Worm (Caenorhabditis elegans): ENCODE results near the gene R02F2.1.
A peak's percentile ranks its signal among the peaks of the same experiment; 100 is the strongest.

R02F2.1 gene

ce11 chrIII:5502915-5503575 is 1.4 kb downstream of the R02F2.1 start:
- TF ChIP-seq dmd-4 (tag; optimal IDR thresholded peaks at IDR 0.05; ENCODE audit: borderline replicate concordance) = peak; percentile 12
- peak; percentile 37 for TF ChIP-seq tbx-2 (tag; optimal IDR thresholded peaks at IDR 0.05)
- TF ChIP-seq ceh-2 (tag; optimal IDR thresholded peaks at IDR 0.05) = peak; percentile 10
- TF ChIP-seq unc-55 (GFP tag; optimal IDR thresholded peaks at IDR 0.05) = peak; percentile 59
- TF ChIP-seq npax-4 (tag; optimal IDR thresholded peaks at IDR 0.05) = no peak
- no peak for TF ChIP-seq elt-4 (tag; optimal IDR thresholded peaks at IDR 0.05)
- peak; percentile 57 for TF ChIP-seq ceh-34 (tag; optimal IDR thresholded peaks at IDR 0.05)
- TF ChIP-seq hlh-6 (tag; optimal IDR thresholded peaks at IDR 0.05) = no peak
- TF ChIP-seq madf-2 (tag; optimal IDR thresholded peaks at IDR 0.05) = peak; percentile 6
- no peak for TF ChIP-seq pros-1 (tag; optimal IDR thresholded peaks at IDR 0.05)
- TF ChIP-seq ama-1 (optimal IDR thresholded peaks at IDR 0.05) = no peak
- peak; percentile 23 for TF ChIP-seq hlh-30 (tag; optimal IDR thresholded peaks at IDR 0.05; ENCODE audit: insufficient read depth)
- no peak for TF ChIP-seq eyg-1 (tag; optimal IDR thresholded peaks at IDR 0.05)
- no peak for TF ChIP-seq pqm-1 (tag; optimal IDR thresholded peaks at IDR 0.05)
- peak; percentile 4 for TF ChIP-seq ztf-16 (tag; optimal IDR thresholded peaks at IDR 0.05)
- TF ChIP-seq dve-1 (tag; optimal IDR thresholded peaks at IDR 0.05) = no peak
- peak; percentile 73 for TF ChIP-seq elt-2 (tag; optimal IDR thresholded peaks at IDR 0.05)
- TF ChIP-seq ceh-18 (tag; optimal IDR thresholded peaks at IDR 0.05) = peak; percentile 38
- TF ChIP-seq ceh-31 (tag; optimal IDR thresholded peaks at IDR 0.05) = peak; percentile 64
- peak; percentile 58 for TF ChIP-seq nfya-1 (tag; optimal IDR thresholded peaks at IDR 0.05)
- peak; percentile 67 for TF ChIP-seq ets-4 (tag; optimal IDR thresholded peaks at IDR 0.05)
- TF ChIP-seq F13H6.1 (tag; optimal IDR thresholded peaks at IDR 0.05) = peak; percentile 12
- TF ChIP-seq C08G9.2 (tag; optimal IDR thresholded peaks at IDR 0.05) = no peak
- TF ChIP-seq unc-86 (tag; optimal IDR thresholded peaks at IDR 0.05) = no peak
- peak; percentile 16 for TF ChIP-seq unc-42 (tag; optimal IDR thresholded peaks at IDR 0.05)
- TF ChIP-seq K02D7.2 (tag; optimal IDR thresholded peaks at IDR 0.05) = no peak

ce11 chrIII:5503669-5504068 is 2.0 kb downstream of the R02F2.1 start:
- TF ChIP-seq elt-2 (tag; optimal IDR thresholded peaks at IDR 0.05) = no peak
- TF ChIP-seq hlh-13 (GFP tag; optimal IDR thresholded peaks at IDR 0.05) = peak; percentile 6

ce11 chrIII:5504164-5504563 is 2.5 kb downstream of the R02F2.1 start:
- TF ChIP-seq pha-4 (tag; optimal IDR thresholded peaks at IDR 0.05) (no peak), ztf-16 (tag; optimal IDR thresholded peaks at IDR 0.05) (no peak), ets-4 (tag; optimal IDR thresholded peaks at IDR 0.05) (peak; percentile 37), nhr-11 (tag; optimal IDR thresholded peaks at IDR 0.05) (no peak), unc-42 (tag; optimal IDR thresholded peaks at IDR 0.05) (peak; percentile 75), zip-5 (tag; optimal IDR thresholded peaks at IDR 0.05) (no peak), unc-55 (GFP tag; optimal IDR thresholded peaks at IDR 0.05) (peak; percentile 27), K02D7.2 (tag; optimal IDR thresholded peaks at IDR 0.05) (no peak), hlh-15 (tag; optimal IDR thresholded peaks at IDR 0.05) (no peak), mec-3 (tag; optimal IDR thresholded peaks at IDR 0.05; ENCODE audit: borderline replicate concordance) (no peak), hlh-6 (tag; optimal IDR thresholded peaks at IDR 0.05) (no peak), fkh-10 (GFP tag; optimal IDR thresholded peaks at IDR 0.05) (no peak), ceh-14 (tag; optimal IDR thresholded peaks at IDR 0.05) (no peak), madf-2 (tag; optimal IDR thresholded peaks at IDR 0.05) (no peak), dmd-4 (tag; optimal IDR thresholded peaks at IDR 0.05; ENCODE audit: borderline replicate concordance) (no peak), pha-2 (tag; optimal IDR thresholded peaks at IDR 0.05) (no peak)

- TF ChIP-seq unc-3 (GFP tag; conservative IDR thresholded peaks at IDR 0.05) = no peak
- TF ChIP-seq unc-3 (tag; optimal IDR thresholded peaks at IDR 0.05) = no peak
- no peak for TF ChIP-seq odd-2 (tag; optimal IDR thresholded peaks at IDR 0.05)
- TF ChIP-seq C38D4.7 (GFP tag; optimal IDR thresholded peaks at IDR 0.05) = no peak
- TF ChIP-seq hlh-8 (tag; optimal IDR thresholded peaks at IDR 0.05) = no peak
- no peak for TF ChIP-seq ztf-16 (tag; optimal IDR thresholded peaks at IDR 0.05)
- TF ChIP-seq ceh-48 (tag; optimal IDR thresholded peaks at IDR 0.05) = no peak
- no peak for TF ChIP-seq gmeb-2 (tag; optimal IDR thresholded peaks at IDR 0.05)
- TF ChIP-seq unc-42 (tag; optimal IDR thresholded peaks at IDR 0.05) = no peak
- TF ChIP-seq C08G9.2 (tag; optimal IDR thresholded peaks at IDR 0.05) = no peak
- TF ChIP-seq ceh-18 (tag; optimal IDR thresholded peaks at IDR 0.05) = no peak
- no peak for TF ChIP-seq madf-2 (tag; optimal IDR thresholded peaks at IDR 0.05)
- TF ChIP-seq fax-1 (tag; optimal IDR thresholded peaks at IDR 0.05) = no peak
- no peak for TF ChIP-seq pqm-1 (tag; optimal IDR thresholded peaks at IDR 0.05)
These were observed 3.2 kb downstream of the R02F2.1 start for ce11 chrIII:5504725-5505473.
